Worm (Caenorhabditis elegans) whole organism, L4 larva: ENCODE results near the gene clec-181.

Source experiments
- F37D6.2 ChIP-seq: sonication (generic microtip); optimal IDR thresholded peaks from 2 replicates; lab custom pipeline; 2016; ENCODE audit warnings: mild to moderate bottlenecking, missing genetic modification characterization, missing compliant biosample characterization
- T20F7.1 ChIP-seq: fragments of 200-800 bp; sonication (Bioruptor generic); optimal IDR thresholded peaks from 2 replicates; lab custom pipeline; 2018; ENCODE audit warnings: mild to moderate bottlenecking, missing genetic modification characterization, missing compliant biosample characterization
- Y105C5A.15 ChIP-seq: fragments of 200-800 bp; sonication (Bioruptor generic); IDR thresholded peaks from 2 replicates; pipeline ENCODE4 v1.3.6; 2022; ENCODE audit warnings: missing genetic modification characterization, missing compliant biosample characterization
- aha-1 ChIP-seq: fragments of 150-350 bp; peaks from one replicate; lab custom pipeline; 2014; ENCODE audit warnings: missing biosample characterization, missing genetic modification characterization
- arid-1 ChIP-seq: fragments of 200-800 bp; sonication (Bioruptor generic); conservative IDR thresholded peaks from 2 replicates; pipeline ENCODE4 v1.3.6; 2022; ENCODE audit warnings: missing genetic modification reagents, missing genetic modification characterization, missing compliant biosample characterization
- attf-4 ChIP-seq: sonication (generic microtip); optimal IDR thresholded peaks from 3 replicates; lab custom pipeline; 2017; ENCODE audit warnings: missing biosample characterization, missing genetic modification characterization
- ceh-32 ChIP-seq: sonication (generic microtip); optimal IDR thresholded peaks from 2 replicates; lab custom pipeline; 2016; ENCODE audit warnings: mild to moderate bottlenecking, missing genetic modification characterization, missing compliant biosample characterization; ENCODE audit not compliant: poor library complexity
- ceh-44 ChIP-seq: fragments of 200-800 bp; sonication (Bioruptor generic); IDR thresholded peaks from 2 replicates; pipeline ENCODE4 v1.3.6; 2022; ENCODE audit warnings: missing genetic modification reagents, missing genetic modification characterization, missing compliant biosample characterization
- ces-1 ChIP-seq: fragments of 150-350 bp; sonication (generic microtip); optimal IDR thresholded peaks from 4 replicates; lab custom pipeline; 2014; ENCODE audit warnings: missing biosample characterization, missing genetic modification reagents, missing genetic modification characterization
- daf-12 ChIP-seq: fragments of 150-350 bp; optimal IDR thresholded peaks from 2 replicates; lab custom pipeline; 2014; ENCODE audit warnings: missing biosample characterization, missing genetic modification reagents, missing genetic modification characterization
- daf-16 ChIP-seq, 3 experiments: sonication (generic microtip); optimal IDR thresholded peaks; 2 replicates each; lab custom pipeline; 2016 to 2017; ENCODE audit warnings: missing genetic modification characterization in 3 of 3, missing genetic modification reagents in 3 of 3, mild to moderate bottlenecking in 2 of 3, missing compliant biosample characterization in 2 of 3, missing biosample characterization in 1 of 3, moderate library complexity in 1 of 3
- dmd-6 ChIP-seq: fragments of 200-800 bp; sonication (Bioruptor generic); IDR thresholded peaks from 2 replicates; pipeline ENCODE4 v1.3.6; 2022; ENCODE audit warnings: missing genetic modification reagents, missing genetic modification characterization, missing compliant biosample characterization
- dmd-8 ChIP-seq: fragments of 200-800 bp; sonication (Bioruptor generic); IDR thresholded peaks from 2 replicates; pipeline ENCODE4 v1.3.6; 2022; ENCODE audit warnings: missing genetic modification characterization, missing compliant biosample characterization
- dmd-9 ChIP-seq: fragments of 200-800 bp; sonication (Bioruptor generic); IDR thresholded peaks from 2 replicates; pipeline ENCODE4 v1.3.6; 2022; ENCODE audit warnings: missing genetic modification reagents, missing genetic modification characterization, missing compliant biosample characterization
- duxl-1 ChIP-seq: sonication (generic microtip); optimal IDR thresholded peaks from 2 replicates; lab custom pipeline; 2016; ENCODE audit warnings: mild to moderate bottlenecking, missing genetic modification characterization, moderate library complexity, missing compliant biosample characterization; ENCODE audit not compliant: poor library complexity
- dve-1 ChIP-seq: sonication (generic microtip); optimal IDR thresholded peaks from 2 replicates; lab custom pipeline; 2017; ENCODE audit warnings: antibody characterized with exemption, mild to moderate bottlenecking, missing genetic modification characterization, missing compliant biosample characterization; ENCODE audit not compliant: insufficient read depth
- egl-27 ChIP-seq: sonication (generic microtip); optimal IDR thresholded peaks from 3 replicates; lab custom pipeline; 2017; ENCODE audit warnings: missing biosample characterization, missing genetic modification reagents, missing genetic modification characterization
- fkh-10 ChIP-seq: fragments of 150-350 bp; optimal IDR thresholded peaks from 2 replicates; lab custom pipeline; 2014; ENCODE audit warnings: missing biosample characterization, missing genetic modification reagents, missing genetic modification characterization
- fos-1 ChIP-seq: fragments of 150-350 bp; optimal IDR thresholded peaks from 2 replicates; lab custom pipeline; 2014; ENCODE audit warnings: missing biosample characterization, missing genetic modification characterization
- hif-1 ChIP-seq, 2 experiments: sonication (generic microtip); optimal IDR thresholded peaks; 2 replicates each; lab custom pipeline; 2016 to 2017; ENCODE audit warnings: missing compliant biosample characterization in 2 of 2, missing genetic modification characterization in 2 of 2, missing genetic modification reagents in 2 of 2, missing genotype in 2 of 2, mild to moderate bottlenecking in 1 of 2
- hlh-30 ChIP-seq: sonication (generic microtip); optimal IDR thresholded peaks from 2 replicates; lab custom pipeline; 2017; ENCODE audit warnings: antibody characterized with exemption, mild to moderate bottlenecking, missing genetic modification characterization, missing compliant biosample characterization; ENCODE audit not compliant: insufficient read depth
- lin-13 ChIP-seq: fragments of 150-350 bp; optimal IDR thresholded peaks from 2 replicates; lab custom pipeline; 2014; ENCODE audit warnings: missing biosample characterization, missing genetic modification reagents, missing genetic modification characterization
- lin-15B ChIP-seq: fragments of 150-350 bp; sonication (generic microtip); optimal IDR thresholded peaks from 3 replicates; lab custom pipeline; 2014; ENCODE audit warnings: missing biosample characterization, missing genetic modification characterization
- lin-38 ChIP-seq: fragments of 200-800 bp; sonication (Bioruptor generic); IDR thresholded peaks from 2 replicates; pipeline ENCODE4 v1.3.6; 2022; ENCODE audit warnings: missing genetic modification reagents, missing genetic modification characterization, missing compliant biosample characterization
- lir-3 ChIP-seq: sonication (generic microtip); optimal IDR thresholded peaks from 2 replicates; lab custom pipeline; 2016; ENCODE audit warnings: mild to moderate bottlenecking, missing genetic modification characterization, missing compliant biosample characterization
- mdt-29 ChIP-seq: fragments of 200-800 bp; sonication (Bioruptor generic); IDR thresholded peaks from 2 replicates; pipeline ENCODE4 v1.3.6; 2022; ENCODE audit warnings: missing genetic modification reagents, missing genetic modification characterization, missing compliant biosample characterization
- mxl-2 ChIP-seq: fragments of 200-800 bp; sonication (Bioruptor generic); conservative IDR thresholded peaks from 2 replicates; pipeline ENCODE4 v1.3.6; 2022; ENCODE audit warnings: missing genetic modification reagents, missing genetic modification characterization, missing compliant biosample characterization
- mxl-3 ChIP-seq: fragments of 200-800 bp; sonication (Bioruptor generic); optimal IDR thresholded peaks from 2 replicates; lab custom pipeline; 2018; ENCODE audit warnings: mild to moderate bottlenecking, missing genetic modification characterization, missing compliant biosample characterization
- nhr-237 ChIP-seq: sonication (generic microtip); optimal IDR thresholded peaks from 2 replicates; lab custom pipeline; 2017; ENCODE audit warnings: missing biosample characterization, missing genetic modification characterization
- nhr-28 ChIP-seq: fragments of 150-350 bp; optimal IDR thresholded peaks from 2 replicates; lab custom pipeline; 2014; ENCODE audit warnings: missing biosample characterization, missing genetic modification characterization
- nhr-76 ChIP-seq: fragments of 150-350 bp; optimal IDR thresholded peaks from 2 replicates; lab custom pipeline; 2014; ENCODE audit warnings: missing biosample characterization, missing genetic modification characterization
- pqm-1 ChIP-seq: sonication (generic microtip); optimal IDR thresholded peaks from 2 replicates; lab custom pipeline; 2017; ENCODE audit warnings: missing biosample characterization, missing genetic modification characterization
- saeg-2 ChIP-seq: fragments of 200-800 bp; sonication (Bioruptor generic); IDR thresholded peaks from 2 replicates; pipeline ENCODE4 v1.3.6; 2022; ENCODE audit warnings: missing genetic modification reagents, missing genetic modification characterization, missing compliant biosample characterization
- sdz-12 ChIP-seq: fragments of 200-800 bp; sonication (Bioruptor generic); optimal IDR thresholded peaks from 2 replicates; lab custom pipeline; 2018; ENCODE audit warnings: mild to moderate bottlenecking, missing genetic modification characterization, missing compliant biosample characterization
- set-16 ChIP-seq: fragments of 200-800 bp; sonication (Bioruptor generic); IDR thresholded peaks from 2 replicates; pipeline ENCODE4 v1.3.6; 2022; ENCODE audit warnings: missing genetic modification reagents, missing genetic modification characterization, missing compliant biosample characterization
- skn-1 ChIP-seq: fragments of 150-350 bp; optimal IDR thresholded peaks from 2 replicates; lab custom pipeline; 2014; ENCODE audit warnings: missing biosample characterization, missing genetic modification characterization
- snpc-1.2 ChIP-seq: fragments of 200-800 bp; sonication (Bioruptor generic); IDR thresholded peaks from 2 replicates; pipeline ENCODE4 v1.3.6; 2022; ENCODE audit warnings: missing genetic modification reagents, missing genetic modification characterization, missing compliant biosample characterization
- spr-1 ChIP-seq: sonication (generic microtip); optimal IDR thresholded peaks from 2 replicates; lab custom pipeline; 2016; ENCODE audit warnings: mild to moderate bottlenecking, missing genetic modification characterization, missing compliant biosample characterization
- unc-39 ChIP-seq: sonication (generic microtip); optimal IDR thresholded peaks from 2 replicates; lab custom pipeline; 2017; ENCODE audit warnings: missing biosample characterization, missing genetic modification characterization
- unc-62 ChIP-seq, 3 experiments: fragments of 150-350 bp in 1 of 3; sonication (generic microtip); optimal IDR thresholded peaks in 2 of 3; peaks in 1 of 3; 1 replicate in 1 of 3; 2 replicates in 2 of 3; lab custom pipeline; 2014 to 2017; ENCODE audit warnings: missing biosample characterization in 3 of 3, missing genetic modification characterization in 3 of 3, missing genetic modification reagents in 3 of 3, missing genotype in 1 of 3
- ztf-7 ChIP-seq: fragments of 150-350 bp; optimal IDR thresholded peaks from 2 replicates; lab custom pipeline; 2014; ENCODE audit warnings: missing biosample characterization, missing genetic modification characterization

clec-181 gene

ce11 chrIV:8611886-8612542, 16.1 kb downstream of the clec-181 start, which contains the start of the genes F42A9.17 and cyp-33E2 (continued):
- TF ChIP-seq daf-12 (tag; lab: Kevin White, UChicago) (no peak), nhr-76 (tag; lab: Kevin White, UChicago) (no peak), lin-38 (GFP tag; lab: Robert Waterston, UW) (no peak), ces-1 (no peak)

DNA sequence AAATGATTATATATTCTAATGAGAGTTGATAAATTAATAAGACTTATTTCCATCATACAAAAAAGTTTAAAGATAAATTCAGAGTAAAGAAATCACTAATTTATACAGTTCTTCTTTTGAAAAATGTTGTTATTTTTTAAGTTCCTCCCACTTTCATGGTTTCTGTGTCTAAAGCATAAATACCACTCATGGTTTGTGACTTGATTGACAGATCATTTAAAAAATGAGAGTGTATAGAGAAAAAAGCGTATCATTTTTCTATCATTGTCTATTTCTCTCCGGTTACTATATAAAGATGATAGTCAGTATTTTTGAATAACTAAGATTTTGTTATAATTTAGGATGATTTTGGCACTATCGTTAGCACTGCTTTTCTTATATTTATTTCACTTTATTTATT, 18.8 kb downstream of the clec-181 start, which contains the start of gene cyp-33E3:
TSS of gene cyp-33E3 (plus strand) at position 316 of the 400 bp plus-strand sequence.
- TF ChIP-seq saeg-2 (GFP tag; lab: Robert Waterston, UW) = no peak
- TF ChIP-seq dmd-6 (GFP tag; lab: Robert Waterston, UW) = peak; percentile 45; the same call in 1 of the 2 replicates
- no peak for TF ChIP-seq lin-15B (tag; lab: Kevin White, UChicago)
- TF ChIP-seq dve-1 = peak; percentile 38
- peak; percentile 34 for TF ChIP-seq T20F7.1 (GFP tag; lab: Kevin White, UChicago)
- TF ChIP-seq skn-1 (tag; lab: Kevin White, UChicago) = no peak
- TF ChIP-seq ceh-32 (tag; lab: Kevin White, UChicago) = no peak
- TF ChIP-seq pqm-1 = peak; percentile 14
- TF ChIP-seq daf-16 (GFP tag; optimal IDR thresholded peaks at IDR 0.05; lab: Kevin White, UChicago) = no peak
- TF ChIP-seq daf-16 (tag; optimal IDR thresholded peaks at IDR 0.05; lab: Kevin White, UChicago) = peak; percentile 41
- peak; percentile 18 for TF ChIP-seq hlh-30
- no peak for TF ChIP-seq spr-1 (tag; lab: Kevin White, UChicago)
- TF ChIP-seq nhr-28 (tag; lab: Kevin White, UChicago) = peak; percentile 90

DNA sequence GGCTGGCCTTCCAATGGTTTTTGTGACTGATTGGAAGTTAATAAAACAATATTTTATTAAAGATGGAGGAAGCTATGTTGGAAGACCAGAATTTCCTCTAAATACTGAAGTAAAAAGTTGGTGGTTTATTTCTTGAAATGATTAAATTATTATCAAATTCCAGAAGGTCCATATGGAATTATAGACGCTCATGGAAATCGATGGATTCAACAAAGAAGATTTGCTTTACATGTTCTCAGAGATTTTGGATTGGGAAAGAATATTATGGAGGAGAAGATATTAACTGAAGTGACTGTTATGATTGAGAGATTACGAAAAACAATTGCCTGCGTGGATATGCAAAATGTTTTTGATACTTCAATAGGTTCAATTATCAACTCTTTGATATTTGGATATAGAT, 19.4 kb downstream of the clec-181 start:
- TF ChIP-seq T20F7.1 (GFP tag; lab: Kevin White, UChicago) = no peak
- TF ChIP-seq mxl-3 = no peak
- TF ChIP-seq aha-1 (tag; lab: Kevin White, UChicago) = peak; percentile 13
- TF ChIP-seq lin-15B (tag; lab: Kevin White, UChicago) = no peak
- TF ChIP-seq mxl-2 (GFP tag; lab: Robert Waterston, UW) = no peak
- no peak for TF ChIP-seq hif-1 (tag; optimal IDR thresholded peaks at IDR 0.05; lab: Kevin White, UChicago)
- TF ChIP-seq fkh-10 (GFP tag; lab: Kevin White, UChicago) = no peak
- TF ChIP-seq mdt-29 (GFP tag; lab: Robert Waterston, UW) = no peak
- TF ChIP-seq dmd-6 (GFP tag; lab: Robert Waterston, UW) = no peak
- no peak for TF ChIP-seq unc-39 (tag; lab: Kevin White, UChicago)
- no peak for TF ChIP-seq ztf-7 (tag; lab: Kevin White, UChicago)
- TF ChIP-seq arid-1 (GFP tag; lab: Robert Waterston, UW) = no peak
- TF ChIP-seq unc-62 (GFP tag; optimal IDR thresholded peaks at IDR 0.05 in 1 of 2; lab: Kevin White, UChicago) = peak in 1 of 2 experiments; percentile 91
- TF ChIP-seq unc-62 (tag; optimal IDR thresholded peaks at IDR 0.05; lab: Kevin White, UChicago) = no peak
- TF ChIP-seq snpc-1.2 (GFP tag; lab: Robert Waterston, UW) = no peak

DNA sequence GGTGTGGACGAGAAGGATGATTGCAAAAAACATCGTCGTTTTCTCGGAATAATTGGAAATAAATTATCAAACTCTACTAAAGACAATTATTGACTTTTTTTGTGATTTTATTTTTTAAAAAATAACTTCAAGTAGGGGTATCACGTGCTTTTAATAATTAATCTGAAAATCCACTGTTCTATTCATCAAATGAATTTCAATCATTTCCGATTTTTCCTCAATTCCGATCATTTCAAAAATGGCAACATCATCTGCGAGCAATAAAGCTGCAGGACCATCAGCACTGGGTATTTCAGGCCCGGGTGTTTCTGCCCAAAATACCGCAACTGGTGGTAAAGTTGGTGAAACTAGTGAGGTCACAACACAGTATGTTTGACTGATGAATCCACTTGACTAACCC, 21.2 kb downstream of the clec-181 start, which contains the start of the genes F42A9.7 and F42A9.3:
TSS of gene F42A9.7 (minus strand) at position 101 of the 400 bp plus-strand sequence.
TSS of gene F42A9.3 (plus strand) at position 214 of the 400 bp plus-strand sequence.
- TF ChIP-seq nhr-237 (tag; lab: Kevin White, UChicago) (no peak), lir-3 (tag; lab: Kevin White, UChicago) (no peak), dmd-9 (GFP tag; lab: Robert Waterston, UW) (no peak), fos-1 (no peak), sdz-12 (GFP tag; lab: Kevin White, UChicago) (no peak), nhr-76 (tag; lab: Kevin White, UChicago) (no peak), hif-1 (tag; optimal IDR thresholded peaks at IDR 0.05; lab: Kevin White, UChicago) (no peak), fkh-10 (GFP tag; lab: Kevin White, UChicago) (no peak), set-16 (GFP tag; lab: Robert Waterston, UW) (no peak), T20F7.1 (GFP tag; lab: Kevin White, UChicago) (no peak), dmd-8 (GFP tag; lab: Robert Waterston, UW) (no peak), egl-27 (tag; lab: Kevin White, UChicago) (no peak), ces-1 (no peak), duxl-1 (no peak), lin-13 (GFP tag; lab: Kevin White, UChicago) (no peak), F37D6.2 (no peak), attf-4 (tag; lab: Kevin White, UChicago) (no peak), ceh-44 (GFP tag; lab: Robert Waterston, UW) (no peak), Y105C5A.15 (GFP tag; lab: Robert Waterston, UW) (no peak)
